Worm (Caenorhabditis elegans) whole organism, L1 larva: Measurements from ENCODE around the gene Y47D3A.21.

Experiments
- F16B12.6 ChIP-seq: fragments of 150-350 bp; optimal IDR thresholded peaks from 2 replicates; lab custom pipeline; 2014; ENCODE audit warnings: missing biosample characterization, missing genetic modification characterization
- Y116A8C.19 ChIP-seq: sonication (generic microtip); optimal IDR thresholded peaks from 2 replicates; lab custom pipeline; 2016; ENCODE audit warnings: missing compliant biosample characterization, missing genetic modification characterization, borderline replicate concordance
- alr-1 ChIP-seq: fragments of 200-800 bp; sonication (Bioruptor generic); optimal IDR thresholded peaks from 2 replicates; lab custom pipeline; 2018; ENCODE audit warnings: borderline replicate concordance, mild to moderate bottlenecking, missing genetic modification characterization, missing compliant biosample characterization
- aly-2 ChIP-seq: fragments of 150-350 bp; optimal IDR thresholded peaks from 2 replicates; lab custom pipeline; 2014; ENCODE audit warnings: missing biosample characterization, missing genetic modification characterization
- ceh-82 ChIP-seq, 3 experiments: fragments of 150-350 bp in 1 of 3; sonication (generic microtip) in 2 of 3; optimal IDR thresholded peaks; 2 replicates each; lab custom pipeline; 2014 to 2017; ENCODE audit warnings: missing biosample characterization in 3 of 3, missing genetic modification characterization in 3 of 3
- ceh-88 ChIP-seq: fragments of 200-800 bp; sonication (Bioruptor generic); IDR thresholded peaks from 2 replicates; pipeline ENCODE4 v1.3.6; 2022; ENCODE audit warnings: missing genetic modification characterization, missing compliant biosample characterization
- ces-1 ChIP-seq: fragments of 150-350 bp; optimal IDR thresholded peaks from 2 replicates; lab custom pipeline; 2014; ENCODE audit warnings: missing biosample characterization, missing genetic modification reagents, missing genetic modification characterization
- efl-3 ChIP-seq: fragments of 200-800 bp; sonication (Bioruptor generic); optimal IDR thresholded peaks from 2 replicates; lab custom pipeline; 2018; ENCODE audit warnings: mild to moderate bottlenecking, missing genetic modification characterization, missing compliant biosample characterization
- egl-13 ChIP-seq: sonication (generic microtip); optimal IDR thresholded peaks from 2 replicates; lab custom pipeline; 2016; ENCODE audit warnings: missing genotype, missing genetic modification reagents, missing genetic modification characterization, missing compliant biosample characterization
- elt-3 ChIP-seq, 6 experiments: fragments of 150-350 bp in 1 of 6; sonication (generic microtip); optimal IDR thresholded peaks; 2 replicates each; lab custom pipeline; 2017 to 2018; ENCODE audit warnings: missing biosample characterization in 6 of 6, missing genetic modification characterization in 6 of 6, inconsistent platforms in 1 of 6
- ets-5 ChIP-seq: fragments of 200-800 bp; sonication (Bioruptor generic); IDR thresholded peaks from 2 replicates; pipeline ENCODE4 v1.3.6; 2022; ENCODE audit warnings: missing genetic modification characterization, missing compliant biosample characterization
- fkh-10 ChIP-seq: sonication (generic microtip); optimal IDR thresholded peaks from 2 replicates; lab custom pipeline; 2017; ENCODE audit warnings: missing biosample characterization, missing genetic modification reagents, missing genetic modification characterization
- fkh-4 ChIP-seq: sonication (generic microtip); optimal IDR thresholded peaks from 2 replicates; lab custom pipeline; 2016; ENCODE audit warnings: missing compliant biosample characterization, missing genetic modification characterization, borderline replicate concordance
- fos-1 ChIP-seq: fragments of 150-350 bp; optimal IDR thresholded peaks from 2 replicates; lab custom pipeline; 2014; ENCODE audit warnings: missing biosample characterization, missing genetic modification characterization
- grh-1 ChIP-seq: fragments of 200-800 bp; sonication (Bioruptor generic); IDR thresholded peaks from 2 replicates; pipeline ENCODE4 v1.3.6; 2022; ENCODE audit warnings: missing genetic modification reagents, missing genetic modification characterization, missing compliant biosample characterization
- hlh-17 ChIP-seq: fragments of 200-800 bp; sonication (Bioruptor generic); optimal IDR thresholded peaks from 2 replicates; lab custom pipeline; 2018; ENCODE audit warnings: missing genetic modification characterization, mild to moderate bottlenecking, missing compliant biosample characterization, moderate library complexity, borderline replicate concordance
- hlh-4 ChIP-seq: sonication (generic microtip); optimal IDR thresholded peaks from 2 replicates; lab custom pipeline; 2016; ENCODE audit warnings: mild to moderate bottlenecking, missing genetic modification characterization, missing compliant biosample characterization
- hpl-2 ChIP-seq: fragments of 150-350 bp; optimal IDR thresholded peaks from 2 replicates; lab custom pipeline; 2014; ENCODE audit warnings: missing biosample characterization, missing genetic modification reagents, missing genetic modification characterization
- isw-1 ChIP-seq: fragments of 200-800 bp; sonication (Bioruptor generic); IDR thresholded peaks from 2 replicates; pipeline ENCODE4 v1.3.6; 2022; ENCODE audit warnings: missing genetic modification characterization, missing compliant biosample characterization
- jun-1 ChIP-seq: fragments of 150-350 bp; optimal IDR thresholded peaks from 2 replicates; lab custom pipeline; 2014; ENCODE audit warnings: missing biosample characterization, missing genetic modification reagents, missing genetic modification characterization
- lin-13 ChIP-seq: fragments of 150-350 bp; optimal IDR thresholded peaks from 2 replicates; lab custom pipeline; 2014; ENCODE audit warnings: missing biosample characterization, missing genetic modification reagents, missing genetic modification characterization
- lin-15B ChIP-seq: fragments of 150-350 bp; sonication (generic microtip); optimal IDR thresholded peaks from 3 replicates; lab custom pipeline; 2014; ENCODE audit warnings: missing biosample characterization, missing genetic modification characterization
- lin-35 ChIP-seq, 2 experiments: fragments of 150-350 bp; optimal IDR thresholded peaks; 2 replicates each; lab custom pipeline; 2014; ENCODE audit warnings: missing biosample characterization in 2 of 2, missing genetic modification characterization in 2 of 2, missing genetic modification reagents in 2 of 2
- lin-39 ChIP-seq: fragments of 150-350 bp; optimal IDR thresholded peaks from 2 replicates; lab custom pipeline; 2014; ENCODE audit warnings: missing biosample characterization, missing genetic modification reagents, missing genetic modification characterization
- lir-3 ChIP-seq: sonication (generic microtip); optimal IDR thresholded peaks from 2 replicates; lab custom pipeline; 2016; ENCODE audit warnings: mild to moderate bottlenecking, missing genetic modification characterization, moderate library complexity, missing compliant biosample characterization; ENCODE audit not compliant: poor library complexity
- lsy-2 ChIP-seq, 2 experiments: fragments of 150-350 bp; optimal IDR thresholded peaks; 2 replicates each; lab custom pipeline; 2014; ENCODE audit warnings: missing biosample characterization in 2 of 2, missing genetic modification characterization in 2 of 2
- mab-9 ChIP-seq: fragments of 200-800 bp; sonication (Bioruptor generic); IDR thresholded peaks from 2 replicates; pipeline ENCODE4 v1.3.6; 2022; ENCODE audit warnings: missing genetic modification reagents, missing genetic modification characterization, missing compliant biosample characterization
- mef-2 ChIP-seq: fragments of 150-350 bp; optimal IDR thresholded peaks from 2 replicates; lab custom pipeline; 2014; ENCODE audit warnings: missing biosample characterization, missing genetic modification characterization
- nhr-12 ChIP-seq: sonication (generic microtip); optimal IDR thresholded peaks from 2 replicates; lab custom pipeline; 2017; ENCODE audit warnings: missing biosample characterization, missing genetic modification characterization
- nhr-19 ChIP-seq: fragments of 200-800 bp; sonication (Bioruptor generic); conservative IDR thresholded peaks from 2 replicates; pipeline ENCODE4 v1.3.6; 2022; ENCODE audit warnings: missing genetic modification characterization, missing compliant biosample characterization
- nhr-20 ChIP-seq: sonication (generic microtip); optimal IDR thresholded peaks from 2 replicates; lab custom pipeline; 2016; ENCODE audit warnings: mild to moderate bottlenecking, missing genetic modification characterization, missing compliant biosample characterization
- nhr-237 ChIP-seq: fragments of 150-350 bp; optimal IDR thresholded peaks from 2 replicates; lab custom pipeline; 2014; ENCODE audit warnings: missing biosample characterization, missing genetic modification characterization
- nhr-28 ChIP-seq: fragments of 150-350 bp; optimal IDR thresholded peaks from 2 replicates; lab custom pipeline; 2014; ENCODE audit warnings: missing biosample characterization, missing genetic modification characterization
- nhr-47 ChIP-seq: sonication (generic microtip); optimal IDR thresholded peaks from 2 replicates; lab custom pipeline; 2016; ENCODE audit warnings: mild to moderate bottlenecking, missing genetic modification characterization, moderate library complexity, missing compliant biosample characterization
- nhr-71 ChIP-seq: sonication (generic microtip); optimal IDR thresholded peaks from 2 replicates; lab custom pipeline; 2016; ENCODE audit warnings: mild to moderate bottlenecking, missing genetic modification characterization, moderate library complexity, missing compliant biosample characterization
- nhr-76 ChIP-seq: sonication (generic microtip); optimal IDR thresholded peaks from 2 replicates; lab custom pipeline; 2017; ENCODE audit warnings: missing biosample characterization, missing genetic modification characterization
- nhr-84 ChIP-seq: sonication (generic microtip); optimal IDR thresholded peaks from 2 replicates; lab custom pipeline; 2017; ENCODE audit warnings: missing biosample characterization, missing genetic modification characterization
- pax-3 ChIP-seq: fragments of 200-800 bp; sonication (Bioruptor generic); optimal IDR thresholded peaks from 2 replicates; lab custom pipeline; 2018; ENCODE audit warnings: mild to moderate bottlenecking, missing genetic modification characterization, moderate library complexity, missing compliant biosample characterization
- rnt-1 ChIP-seq: sonication (generic microtip); optimal IDR thresholded peaks from 2 replicates; lab custom pipeline; 2016; ENCODE audit warnings: mild to moderate bottlenecking, missing genetic modification characterization, moderate library complexity, missing compliant biosample characterization
- skn-1 ChIP-seq: fragments of 150-350 bp; optimal IDR thresholded peaks from 2 replicates; lab custom pipeline; 2014; ENCODE audit warnings: missing biosample characterization, missing genetic modification characterization
- snu-23 ChIP-seq: sonication (generic microtip); optimal IDR thresholded peaks from 2 replicates; lab custom pipeline; 2016; ENCODE audit warnings: missing genetic modification characterization, missing compliant biosample characterization
- swsn-7 ChIP-seq: sonication (generic microtip); optimal IDR thresholded peaks from 2 replicates; lab custom pipeline; 2016; ENCODE audit warnings: missing genetic modification characterization, missing compliant biosample characterization
- tlp-1 ChIP-seq: fragments of 150-350 bp; optimal IDR thresholded peaks from 2 replicates; lab custom pipeline; 2014; ENCODE audit warnings: missing biosample characterization, missing genetic modification characterization
- unc-130 ChIP-seq: fragments of 150-350 bp; optimal IDR thresholded peaks from 2 replicates; lab custom pipeline; 2017; ENCODE audit warnings: missing biosample characterization, missing genetic modification characterization, inconsistent platforms
- unc-30 ChIP-seq: sonication (generic microtip); optimal IDR thresholded peaks from 2 replicates; lab custom pipeline; 2017; ENCODE audit warnings: missing biosample characterization, missing genetic modification characterization
- unc-62 ChIP-seq: fragments of 150-350 bp; optimal IDR thresholded peaks from 2 replicates; lab custom pipeline; 2014; ENCODE audit warnings: missing biosample characterization, missing genetic modification reagents, missing genetic modification characterization
- unc-86 ChIP-seq: sonication (generic microtip); optimal IDR thresholded peaks from 2 replicates; lab custom pipeline; 2016; ENCODE audit warnings: missing genetic modification characterization, missing compliant biosample characterization
- zag-1 ChIP-seq: fragments of 150-350 bp; optimal IDR thresholded peaks from 2 replicates; lab custom pipeline; 2014; ENCODE audit warnings: missing biosample characterization, missing genetic modification characterization

The Y47D3A.21 gene

ce11 chrIII:11317164-11317620, 38.5 kb upstream of the Y47D3A.21 start, which contains the start of gene mcm-10 (continued):
- TF ChIP-seq lsy-2 (tag; optimal IDR thresholded peaks at IDR 0.05; lab: Kevin White, UChicago) (peak; percentile 66 to 82), fkh-10 (GFP tag; lab: Kevin White, UChicago) (peak; percentile 68), Y116A8C.19 (tag; lab: Kevin White, UChicago) (peak; percentile 71), egl-13 (tag; lab: Kevin White, UChicago) (peak; percentile 86), unc-62 (GFP tag; lab: Kevin White, UChicago) (no peak), isw-1 (peak; percentile 80), mef-2 (tag; lab: Kevin White, UChicago) (no peak), efl-3 (GFP tag; lab: Kevin White, UChicago) (peak; percentile 33), nhr-19 (peak; percentile 71), F16B12.6 (tag; lab: Kevin White, UChicago) (peak; percentile 93), fkh-4 (tag; lab: Kevin White, UChicago) (peak; percentile 84), nhr-76 (tag; lab: Kevin White, UChicago) (no peak), aly-2 (peak; percentile 75), mab-9 (GFP tag; lab: Robert Waterston, UW) (peak; percentile 50; the same call in 1 of the 2 replicates), elt-3 (tag; optimal IDR thresholded peaks at IDR 0.05; lab: Kevin White, UChicago) (peak in 1 of 6 experiments; percentile 46), nhr-20 (tag; lab: Kevin White, UChicago) (peak; percentile 87), zag-1 (no peak), nhr-237 (peak; percentile 65), skn-1 (tag; lab: Kevin White, UChicago) (no peak), nhr-12 (tag; lab: Kevin White, UChicago) (no peak), fos-1 (peak; percentile 52), alr-1 (tag; lab: Kevin White, UChicago) (no peak), ceh-88 (peak; percentile 77), ets-5 (GFP tag; lab: Robert Waterston, UW) (no peak), lin-15B (tag; lab: Kevin White, UChicago) (peak; percentile 36), unc-86 (tag; lab: Kevin White, UChicago) (peak; percentile 82), tlp-1 (no peak), hlh-4 (tag; lab: Kevin White, UChicago) (peak; percentile 53), rnt-1 (tag; lab: Kevin White, UChicago) (no peak), lin-39 (tag; lab: Kevin White, UChicago) (no peak), nhr-47 (peak; percentile 95), ces-1 (GFP tag; lab: Kevin White, UChicago) (no peak), snu-23 (GFP tag; lab: Kevin White, UChicago) (peak; percentile 92), jun-1 (tag; lab: Kevin White, UChicago) (peak; percentile 55), lir-3 (tag; lab: Kevin White, UChicago) (no peak), unc-30 (tag; lab: Kevin White, UChicago) (no peak), grh-1 (GFP tag; lab: Robert Waterston, UW) (peak; percentile 55), nhr-71 (tag; lab: Kevin White, UChicago) (peak; percentile 94), swsn-7 (tag; lab: Kevin White, UChicago) (peak; percentile 84), ceh-82 (tag; optimal IDR thresholded peaks at IDR 0.05; lab: Kevin White, UChicago) (peak; percentile 34 to 43 (median 43)), hlh-17 (GFP tag; lab: Kevin White, UChicago) (no peak), hpl-2 (peak; percentile 19), unc-130 (tag; lab: Kevin White, UChicago) (peak; percentile 41), pax-3 (tag; lab: Kevin White, UChicago) (peak; percentile 97), lin-13 (GFP tag; lab: Kevin White, UChicago) (peak; percentile 50), nhr-28 (tag; lab: Kevin White, UChicago) (no peak), nhr-84 (tag; lab: Kevin White, UChicago) (no peak), lin-35 (GFP tag; optimal IDR thresholded peaks at IDR 0.05; lab: Kevin White, UChicago) (peak; percentile 89 to 94)
- TF ChIP-seq, all 84 proteins: peak for 56
